Worm (Caenorhabditis elegans) whole organism, midembryonic: ENCODE data around the gene T07D1.3.

Experiments
- T22C8.4 ChIP-seq: fragments of 200-800 bp; sonication (Bioruptor generic); IDR thresholded peaks from 2 replicates; pipeline ENCODE4 v1.3.6; 2022; ENCODE audit warnings: missing genetic modification characterization, missing compliant biosample characterization
- cog-1 ChIP-seq: sonication (generic microtip); optimal IDR thresholded peaks from 2 replicates; lab custom pipeline; 2016; ENCODE audit warnings: missing genetic modification characterization, missing compliant biosample characterization
- flt-1 ChIP-seq: fragments of 200-800 bp; sonication (Bioruptor generic); IDR thresholded peaks from 2 replicates; pipeline ENCODE4 v1.3.6; 2022; ENCODE audit warnings: missing genetic modification characterization, missing compliant biosample characterization
- klf-2 ChIP-seq: fragments of 200-800 bp; sonication (Bioruptor generic); conservative IDR thresholded peaks from 2 replicates; pipeline ENCODE4 v1.3.6; 2022; ENCODE audit warnings: missing genetic modification reagents, missing genetic modification characterization, missing compliant biosample characterization
- med-1 ChIP-seq: sonication (generic microtip); optimal IDR thresholded peaks from 2 replicates; lab custom pipeline; 2017; ENCODE audit warnings: missing genetic modification characterization, mild to moderate bottlenecking, missing compliant biosample characterization, antibody characterized with exemption, missing genetic modification reagents; ENCODE audit not compliant: insufficient read depth
- ref-1 ChIP-seq: fragments of 200-800 bp; sonication (Bioruptor generic); conservative IDR thresholded peaks from 2 replicates; pipeline ENCODE4 v1.3.6; 2022; ENCODE audit warnings: missing genetic modification reagents, missing genetic modification characterization, missing compliant biosample characterization
- tab-1 ChIP-seq: fragments of 200-800 bp; sonication (Bioruptor generic); IDR thresholded peaks from 2 replicates; pipeline ENCODE4 v1.3.6; 2022; ENCODE audit warnings: missing genetic modification characterization, missing compliant biosample characterization
- ztf-23 ChIP-seq: fragments of 200-800 bp; sonication (Bioruptor generic); IDR thresholded peaks from 2 replicates; pipeline ENCODE4 v1.3.6; 2022; ENCODE audit warnings: missing genetic modification reagents, missing genetic modification characterization, missing compliant biosample characterization
- ztf-29 ChIP-seq: fragments of 200-800 bp; sonication (Bioruptor generic); IDR thresholded peaks from 2 replicates; pipeline ENCODE4 v1.3.6; 2022; ENCODE audit warnings: missing genetic modification reagents, missing genetic modification characterization, missing compliant biosample characterization

The T07D1.3 gene

ce11 chrX:2464064-2464463 is 20.9 kb upstream of the T07D1.3 start:
- TF ChIP-seq T22C8.4 (GFP tag; lab: Robert Waterston, UW) (no peak), ref-1 (GFP tag; lab: Robert Waterston, UW) (no peak), cog-1 (tag; lab: Kevin White, UChicago) (no peak), flt-1 (GFP tag; lab: Robert Waterston, UW) (no peak), klf-2 (no peak), ztf-23 (GFP tag; lab: Robert Waterston, UW) (no peak), med-1 (GFP tag; lab: Kevin White, UChicago) (no peak), ztf-29 (GFP tag; lab: Robert Waterston, UW) (no peak), tab-1 (GFP tag; lab: Robert Waterston, UW) (no peak)

ce11 chrX:2461742-2462141 is 18.5 kb upstream of the T07D1.3 start:
- TF ChIP-seq T22C8.4 (GFP tag; lab: Robert Waterston, UW) (no peak), med-1 (GFP tag; lab: Kevin White, UChicago) (no peak), tab-1 (GFP tag; lab: Robert Waterston, UW) (no peak), ref-1 (GFP tag; lab: Robert Waterston, UW) (no peak), flt-1 (GFP tag; lab: Robert Waterston, UW) (no peak), ztf-29 (GFP tag; lab: Robert Waterston, UW) (no peak)

DNA sequence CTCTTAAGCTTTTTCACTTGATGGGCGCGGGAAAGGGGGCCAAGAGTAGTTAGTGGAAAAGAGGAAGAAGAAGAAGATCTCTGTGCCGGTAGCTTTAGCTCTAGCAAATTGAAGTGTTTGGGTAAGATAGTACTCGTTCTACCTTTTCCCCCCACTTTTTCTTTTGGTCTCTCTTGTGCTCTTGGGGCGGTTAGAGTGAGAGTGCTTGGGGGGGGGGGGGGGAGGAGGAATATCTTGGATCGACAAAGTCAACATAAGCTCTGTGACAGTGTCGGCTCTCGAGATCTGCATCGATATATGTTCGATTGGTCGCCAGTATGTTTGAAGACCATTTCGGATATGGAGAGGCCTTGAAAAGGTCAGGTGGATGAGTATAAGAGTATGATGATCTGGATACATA is 16.6 kb upstream of the T07D1.3 start, which contains the start of gene fox-1:
Gene fox-1 (minus strand): TSS at position 101 of the 400 bp plus-strand sequence.
- TF ChIP-seq ztf-29 (GFP tag; lab: Robert Waterston, UW), result no peak

ce11 chrX:2457461-2457860 is 14.3 kb upstream of the T07D1.3 start:
- no peak for TF ChIP-seq med-1 (GFP tag; lab: Kevin White, UChicago)
- TF ChIP-seq cog-1 (tag; lab: Kevin White, UChicago), result no peak
- TF ChIP-seq ref-1 (GFP tag; lab: Robert Waterston, UW), result no peak
- no peak for TF ChIP-seq ztf-29 (GFP tag; lab: Robert Waterston, UW)
- no peak for TF ChIP-seq flt-1 (GFP tag; lab: Robert Waterston, UW)
- no peak for TF ChIP-seq ztf-23 (GFP tag; lab: Robert Waterston, UW)
- no peak for TF ChIP-seq klf-2
- TF ChIP-seq tab-1 (GFP tag; lab: Robert Waterston, UW), result no peak
- no peak for TF ChIP-seq T22C8.4 (GFP tag; lab: Robert Waterston, UW)

DNA sequence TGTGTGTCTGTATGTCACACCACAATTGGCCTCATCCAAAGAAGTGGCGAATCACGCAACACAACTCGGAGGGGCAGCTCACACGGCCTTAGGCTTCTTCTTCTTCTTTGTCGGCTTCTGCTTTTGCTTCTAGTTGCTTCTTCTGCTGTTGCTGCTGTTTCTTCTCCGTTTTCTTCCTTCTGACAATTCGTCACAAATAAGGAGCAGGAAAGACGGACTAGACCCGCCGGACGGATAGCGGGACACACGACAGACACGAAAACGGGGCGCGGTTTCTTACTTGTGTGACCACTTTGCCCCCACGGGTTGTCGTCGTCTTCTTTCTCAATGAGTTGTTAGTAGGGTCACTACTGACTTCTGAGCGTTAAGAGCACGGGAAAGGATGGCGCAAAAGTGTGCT is 12.9 kb upstream of the T07D1.3 start:
- TF ChIP-seq T22C8.4 (GFP tag; lab: Robert Waterston, UW), result no peak
- TF ChIP-seq ref-1 (GFP tag; lab: Robert Waterston, UW), result no peak
- no peak for TF ChIP-seq med-1 (GFP tag; lab: Kevin White, UChicago)
- no peak for TF ChIP-seq tab-1 (GFP tag; lab: Robert Waterston, UW)
- no peak for TF ChIP-seq ztf-29 (GFP tag; lab: Robert Waterston, UW)
- no peak for TF ChIP-seq klf-2
- no peak for TF ChIP-seq cog-1 (tag; lab: Kevin White, UChicago)

ce11 chrX:2454914-2455313 is 11.7 kb upstream of the T07D1.3 start:
- TF ChIP-seq flt-1 (GFP tag; lab: Robert Waterston, UW) (no peak), cog-1 (tag; lab: Kevin White, UChicago) (no peak), tab-1 (GFP tag; lab: Robert Waterston, UW) (no peak), ref-1 (GFP tag; lab: Robert Waterston, UW) (no peak), med-1 (GFP tag; lab: Kevin White, UChicago) (no peak), klf-2 (no peak), ztf-29 (GFP tag; lab: Robert Waterston, UW) (no peak), ztf-23 (GFP tag; lab: Robert Waterston, UW) (no peak), T22C8.4 (GFP tag; lab: Robert Waterston, UW) (no peak)

DNA sequence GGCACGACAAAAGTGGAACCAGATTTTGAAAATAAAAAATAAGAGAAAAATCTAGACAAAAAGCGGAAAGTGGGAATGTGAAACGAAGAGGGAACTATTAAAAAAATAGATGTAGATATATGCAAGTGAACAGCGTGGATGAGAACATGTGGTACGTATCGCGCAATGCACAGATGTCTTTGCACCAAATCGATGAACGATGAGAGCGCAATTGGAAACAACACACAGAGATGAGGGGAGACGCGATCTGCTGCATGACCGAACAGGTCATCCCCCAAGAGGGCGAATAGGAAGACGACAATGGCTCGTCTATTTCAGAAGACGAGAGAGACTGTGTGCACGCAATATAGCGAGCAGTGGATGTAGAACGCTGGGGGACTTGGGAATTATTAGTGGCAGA is 9.5 kb upstream of the T07D1.3 start:
- 0 out of 2 replicates have a peak, but pooled peaks have one; percentile 25 for TF ChIP-seq flt-1 (GFP tag; lab: Robert Waterston, UW)
- TF ChIP-seq cog-1 (tag; lab: Kevin White, UChicago), result no peak
- 0 out of 2 replicates have a peak, but pooled peaks have one; percentile 53 for TF ChIP-seq tab-1 (GFP tag; lab: Robert Waterston, UW)

DNA sequence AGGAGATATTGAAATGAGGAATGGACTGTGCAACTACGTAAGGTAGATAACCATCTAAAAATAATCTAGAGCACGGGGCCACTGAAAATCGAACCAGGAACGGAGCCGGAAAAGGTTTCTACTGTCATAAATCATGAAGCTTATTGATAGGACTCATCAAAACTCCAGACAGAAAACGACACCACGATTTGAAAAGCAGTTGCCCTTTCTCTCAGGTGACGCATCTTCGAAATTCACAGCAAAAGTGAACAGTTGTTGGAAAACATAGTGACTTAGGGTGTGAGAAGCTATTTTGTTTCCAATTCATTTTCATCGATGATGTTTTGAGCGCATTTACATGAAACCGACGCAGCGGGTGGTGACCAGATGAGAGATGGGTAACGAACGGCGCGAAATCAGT is 9.1 kb upstream of the T07D1.3 start:
- TF ChIP-seq tab-1 (GFP tag; lab: Robert Waterston, UW) (no peak), flt-1 (GFP tag; lab: Robert Waterston, UW) (no peak), T22C8.4 (GFP tag; lab: Robert Waterston, UW) (no peak), ztf-29 (GFP tag; lab: Robert Waterston, UW) (no peak), ztf-23 (GFP tag; lab: Robert Waterston, UW) (no peak), med-1 (GFP tag; lab: Kevin White, UChicago) (no peak), ref-1 (GFP tag; lab: Robert Waterston, UW) (no peak), cog-1 (tag; lab: Kevin White, UChicago) (no peak), klf-2 (no peak)

- TF ChIP-seq tab-1 (GFP tag; lab: Robert Waterston, UW) (0 out of 2 replicates have a peak, but pooled peaks have one; percentile 42), ref-1 (GFP tag; lab: Robert Waterston, UW) (no peak)
These were observed 7.8 kb upstream of the T07D1.3 start for ce11 chrX:2450994-2451393.

ce11 chrX:2447214-2447613 is 4.0 kb upstream of the T07D1.3 start:
- TF ChIP-seq ref-1 (GFP tag; lab: Robert Waterston, UW) (no peak), med-1 (GFP tag; lab: Kevin White, UChicago) (no peak), flt-1 (GFP tag; lab: Robert Waterston, UW) (no peak), klf-2 (no peak), tab-1 (GFP tag; lab: Robert Waterston, UW) (no peak)
